Worm (Caenorhabditis elegans): Measurements from ENCODE around the gene tph-1.

The tph-1 gene

DNA sequence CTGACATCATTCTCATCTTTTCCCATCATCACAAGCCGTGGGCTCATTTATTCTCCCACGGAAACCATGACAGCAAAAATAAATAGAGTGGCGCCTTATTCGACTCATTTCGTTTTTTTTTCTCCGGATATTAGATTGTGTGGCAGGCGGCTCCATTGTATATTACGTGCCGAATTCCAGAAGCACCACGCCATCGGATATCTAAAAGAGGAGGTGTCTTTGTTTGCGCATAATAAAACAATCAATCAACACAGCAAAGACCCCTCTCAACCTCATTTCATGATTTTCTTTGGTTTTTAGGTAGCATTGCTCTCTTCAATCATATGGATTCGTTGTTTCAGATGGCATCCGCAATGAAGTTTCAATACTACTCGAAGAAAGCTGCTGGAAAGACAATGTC, at the start of gene tph-1:
tph-1 (plus strand) TSS at position 301 of the 400 bp plus-strand sequence.
- no peak for TF ChIP-seq tbx-37 (GFP tag; conservative IDR thresholded peaks at IDR 0.05)
- no peak for TF ChIP-seq ets-7 (tag; optimal IDR thresholded peaks at IDR 0.05)
- no peak for TF ChIP-seq tra-4 (tag; optimal IDR thresholded peaks at IDR 0.05)
- no peak for TF ChIP-seq F13C5.2 (tag; optimal IDR thresholded peaks at IDR 0.05)
- TF ChIP-seq sea-1 (GFP tag; conservative IDR thresholded peaks at IDR 0.05): no peak
- TF ChIP-seq hmg-4 (GFP tag; optimal IDR thresholded peaks at IDR 0.05): no peak

DNA sequence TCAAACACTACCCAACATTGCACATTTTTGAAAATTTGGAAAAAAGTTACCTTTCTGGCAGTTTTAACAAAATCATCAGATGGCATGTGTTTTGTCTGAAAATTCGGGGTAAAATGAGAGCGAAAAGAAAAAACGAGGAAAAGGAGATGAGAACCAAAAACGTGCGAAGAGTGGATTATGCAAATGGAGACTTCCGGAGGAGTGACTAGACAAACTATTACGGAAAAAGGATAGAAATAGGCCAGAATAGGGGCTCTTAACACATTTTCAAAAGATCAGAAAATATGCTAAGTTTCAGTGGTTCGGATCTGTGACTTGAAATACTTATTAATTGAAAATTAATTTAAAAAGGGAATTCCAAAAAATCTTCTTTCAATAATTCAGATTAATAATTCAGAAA, 49.7 kb upstream of the tph-1 start, which contains the start of gene srab-14:
srab-14 (minus strand) TSS at position 101 of the 400 bp plus-strand sequence.
- TF ChIP-seq hmbx-1 (tag; optimal IDR thresholded peaks at IDR 0.05) (no peak), ama-1 (optimal IDR thresholded peaks at IDR 0.05) (no peak), tbx-11 (GFP tag; IDR thresholded peaks at IDR 0.05) (no peak)

DNA sequence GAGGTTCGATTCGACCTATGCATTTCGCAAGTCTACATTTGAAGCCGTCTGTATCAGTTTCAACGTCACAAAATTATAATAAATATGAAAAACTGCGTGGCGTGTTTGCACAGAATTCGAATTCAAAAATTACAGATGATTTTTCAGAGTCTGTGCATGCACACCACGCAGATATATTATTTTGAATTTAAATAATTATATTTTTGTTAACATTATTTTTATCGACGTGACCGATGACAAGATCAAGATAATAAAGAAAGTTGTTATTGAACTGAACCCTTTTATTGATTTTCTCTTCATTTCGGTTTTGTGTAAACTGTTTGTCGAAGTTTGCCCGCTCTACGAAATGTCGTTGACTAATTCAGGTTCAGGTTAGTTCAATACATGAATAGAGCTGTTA, 44.1 kb upstream of the tph-1 start, which contains the start of gene C28F5.1:
C28F5.1 (plus strand) TSS at position 301 of the 400 bp plus-strand sequence.
- TF ChIP-seq flt-1 (GFP tag; IDR thresholded peaks at IDR 0.05) (no peak), hmg-4 (GFP tag; optimal IDR thresholded peaks at IDR 0.05) (no peak), scrt-1 (GFP tag; IDR thresholded peaks at IDR 0.05) (no peak), pes-1 (GFP tag; IDR thresholded peaks at IDR 0.05) (no peak), ets-7 (tag; optimal IDR thresholded peaks at IDR 0.05) (no peak), F13C5.2 (tag; optimal IDR thresholded peaks at IDR 0.05) (no peak), tbx-37 (GFP tag; conservative IDR thresholded peaks at IDR 0.05) (no peak)

DNA sequence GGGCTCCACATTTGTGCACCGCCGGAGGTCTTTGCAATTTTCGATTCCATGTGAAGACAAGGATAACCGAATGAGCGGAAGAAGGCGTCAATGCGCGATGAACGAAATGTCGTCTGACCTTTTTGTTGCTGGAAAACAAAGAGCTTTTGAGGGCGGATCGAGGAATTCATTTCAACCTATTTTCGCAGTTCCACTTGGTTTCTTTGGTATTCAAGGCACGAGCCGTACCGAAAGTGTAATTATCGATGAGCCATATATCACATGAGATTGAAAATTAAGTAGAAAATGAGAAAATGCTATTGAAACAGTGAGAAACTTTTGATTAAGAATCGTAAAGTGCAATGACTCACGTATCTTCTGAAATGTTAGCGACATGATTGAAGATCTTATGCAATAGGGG, 29.9 kb upstream of the tph-1 start, which contains the start of gene glb-9:
glb-9 (minus strand) TSS at position 101 of the 400 bp plus-strand sequence.
- TF ChIP-seq sea-1 (GFP tag; conservative IDR thresholded peaks at IDR 0.05): no peak

DNA sequence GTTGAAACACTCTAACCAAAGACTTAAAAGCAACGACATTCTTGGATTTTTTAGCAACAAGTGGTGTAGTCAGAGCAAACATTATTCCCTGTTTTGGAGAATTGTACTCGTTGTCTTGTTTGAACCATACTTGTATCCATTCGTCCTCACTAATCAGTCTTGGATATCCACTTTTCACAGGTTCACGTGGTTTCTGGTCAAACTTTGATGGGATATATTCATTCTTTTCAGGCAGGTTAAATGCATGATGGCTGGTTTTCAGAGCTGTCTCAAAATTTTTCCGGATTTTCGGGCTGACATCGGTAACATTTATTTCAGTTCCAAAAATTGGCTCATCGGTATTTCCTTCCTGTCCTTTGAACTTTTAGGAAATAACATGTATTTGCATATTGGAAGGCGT, 27.7 kb upstream of the tph-1 start:
- TF ChIP-seq tbx-37 (GFP tag; conservative IDR thresholded peaks at IDR 0.05) (no peak), F13C5.2 (tag; optimal IDR thresholded peaks at IDR 0.05) (no peak), tbx-11 (GFP tag; IDR thresholded peaks at IDR 0.05) (no peak), hmbx-1 (tag; optimal IDR thresholded peaks at IDR 0.05) (no peak), ceh-13 (GFP tag; optimal IDR thresholded peaks at IDR 0.05) (no peak), B0310.2 (tag; optimal IDR thresholded peaks at IDR 0.05) (no peak), scrt-1 (GFP tag; IDR thresholded peaks at IDR 0.05) (no peak), flt-1 (GFP tag; IDR thresholded peaks at IDR 0.05) (no peak), pes-1 (GFP tag; IDR thresholded peaks at IDR 0.05) (no peak), hnd-1 (tag; optimal IDR thresholded peaks at IDR 0.05) (no peak), ceh-36 (tag; optimal IDR thresholded peaks at IDR 0.05) (no peak), ets-7 (tag; optimal IDR thresholded peaks at IDR 0.05) (no peak), ama-1 (optimal IDR thresholded peaks at IDR 0.05) (no peak), sea-1 (GFP tag; conservative IDR thresholded peaks at IDR 0.05) (no peak), aly-1 (tag; optimal IDR thresholded peaks at IDR 0.05) (no peak), hmg-4 (GFP tag; optimal IDR thresholded peaks at IDR 0.05) (no peak), tra-4 (tag; optimal IDR thresholded peaks at IDR 0.05) (no peak)

DNA sequence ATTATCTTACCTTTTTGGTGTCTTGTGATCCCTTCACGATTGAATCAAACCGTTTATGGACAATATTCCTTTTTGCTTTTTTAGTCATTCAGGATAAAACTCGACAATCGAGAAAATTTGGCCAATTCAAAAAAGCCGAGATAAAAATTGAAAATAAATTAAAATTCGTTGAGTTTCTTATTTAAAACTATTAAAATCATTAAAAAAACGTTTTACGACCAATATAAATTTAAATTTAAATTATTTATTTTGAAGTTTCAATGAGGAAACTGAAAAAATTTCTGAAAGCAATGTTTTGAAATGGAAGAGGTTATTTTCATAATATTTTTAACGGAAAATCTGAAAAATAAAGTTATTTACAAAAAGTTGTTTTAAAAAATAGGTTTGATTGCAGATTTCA, 25.9 kb upstream of the tph-1 start, which contains the start of gene ZK1290.15:
ZK1290.15 (plus strand) TSS at position 301 of the 400 bp plus-strand sequence.
- TF ChIP-seq ceh-13 (GFP tag; optimal IDR thresholded peaks at IDR 0.05): no peak
- TF ChIP-seq tbx-11 (GFP tag; IDR thresholded peaks at IDR 0.05): no peak
- TF ChIP-seq sea-1 (GFP tag; conservative IDR thresholded peaks at IDR 0.05): no peak
- no peak for TF ChIP-seq ets-7 (tag; optimal IDR thresholded peaks at IDR 0.05)

DNA sequence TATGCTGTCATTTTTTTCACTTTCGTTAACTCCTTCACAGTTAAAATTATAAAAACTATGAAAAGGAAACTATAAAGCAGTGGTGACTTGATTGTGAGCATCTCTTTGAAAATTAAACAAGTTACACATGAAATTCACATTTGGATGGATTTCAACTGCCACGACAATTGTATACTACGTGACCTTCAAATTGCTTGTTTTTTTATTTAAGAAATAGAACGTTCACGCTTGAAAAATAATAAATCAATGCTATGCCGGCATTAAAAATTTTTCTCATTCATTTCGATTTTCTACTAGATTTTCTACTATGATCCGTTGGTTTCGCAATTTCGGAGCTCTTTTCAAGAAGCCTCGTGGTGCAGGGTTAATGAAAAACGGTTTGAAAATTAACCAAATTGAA, 23.7 kb upstream of the tph-1 start, which contains the start of the genes ZK1290.7 and rnh-1.1:
ZK1290.7 (minus strand) TSS at position 101 of the 400 bp plus-strand sequence.
rnh-1.1 (plus strand) TSS at position 281 of the 400 bp plus-strand sequence.
- TF ChIP-seq B0310.2 (tag; optimal IDR thresholded peaks at IDR 0.05): no peak
- TF ChIP-seq tbx-11 (GFP tag; IDR thresholded peaks at IDR 0.05): no peak
- no peak for TF ChIP-seq hnd-1 (tag; optimal IDR thresholded peaks at IDR 0.05)
- TF ChIP-seq sea-1 (GFP tag; conservative IDR thresholded peaks at IDR 0.05): no peak
- no peak for TF ChIP-seq scrt-1 (GFP tag; IDR thresholded peaks at IDR 0.05)
- no peak for TF ChIP-seq ama-1 (optimal IDR thresholded peaks at IDR 0.05)
- no peak for TF ChIP-seq tbx-37 (GFP tag; conservative IDR thresholded peaks at IDR 0.05)

DNA sequence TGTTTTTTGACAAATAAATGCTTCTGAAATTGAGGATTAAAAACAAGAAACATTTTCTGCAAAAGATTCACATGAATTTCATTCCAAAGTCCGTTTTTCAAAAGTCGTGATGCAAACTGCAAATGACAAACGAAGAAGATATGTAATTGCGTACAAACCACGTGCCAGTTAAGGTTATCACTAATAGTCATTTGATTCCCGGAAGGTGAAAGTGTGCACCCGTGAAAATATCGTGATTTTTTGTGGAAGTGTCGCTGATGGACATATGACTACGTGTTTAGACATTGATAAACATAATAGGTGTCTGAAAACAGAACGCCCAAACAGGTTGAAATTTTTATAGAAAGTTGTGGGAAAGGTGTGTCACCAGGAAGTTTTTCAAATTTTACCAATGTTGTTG, 20.9 kb upstream of the tph-1 start:
- TF ChIP-seq ceh-13 (GFP tag; optimal IDR thresholded peaks at IDR 0.05) (no peak), tbx-11 (GFP tag; IDR thresholded peaks at IDR 0.05) (no peak), F13C5.2 (tag; optimal IDR thresholded peaks at IDR 0.05) (no peak), pes-1 (GFP tag; IDR thresholded peaks at IDR 0.05) (no peak), hnd-1 (tag; optimal IDR thresholded peaks at IDR 0.05) (no peak), ceh-36 (tag; optimal IDR thresholded peaks at IDR 0.05) (no peak), B0310.2 (tag; optimal IDR thresholded peaks at IDR 0.05) (no peak), ama-1 (optimal IDR thresholded peaks at IDR 0.05) (no peak), scrt-1 (GFP tag; IDR thresholded peaks at IDR 0.05) (no peak), tbx-37 (GFP tag; conservative IDR thresholded peaks at IDR 0.05) (no peak), tra-4 (tag; optimal IDR thresholded peaks at IDR 0.05) (no peak), flt-1 (GFP tag; IDR thresholded peaks at IDR 0.05) (no peak), sea-1 (GFP tag; conservative IDR thresholded peaks at IDR 0.05) (no peak)

DNA sequence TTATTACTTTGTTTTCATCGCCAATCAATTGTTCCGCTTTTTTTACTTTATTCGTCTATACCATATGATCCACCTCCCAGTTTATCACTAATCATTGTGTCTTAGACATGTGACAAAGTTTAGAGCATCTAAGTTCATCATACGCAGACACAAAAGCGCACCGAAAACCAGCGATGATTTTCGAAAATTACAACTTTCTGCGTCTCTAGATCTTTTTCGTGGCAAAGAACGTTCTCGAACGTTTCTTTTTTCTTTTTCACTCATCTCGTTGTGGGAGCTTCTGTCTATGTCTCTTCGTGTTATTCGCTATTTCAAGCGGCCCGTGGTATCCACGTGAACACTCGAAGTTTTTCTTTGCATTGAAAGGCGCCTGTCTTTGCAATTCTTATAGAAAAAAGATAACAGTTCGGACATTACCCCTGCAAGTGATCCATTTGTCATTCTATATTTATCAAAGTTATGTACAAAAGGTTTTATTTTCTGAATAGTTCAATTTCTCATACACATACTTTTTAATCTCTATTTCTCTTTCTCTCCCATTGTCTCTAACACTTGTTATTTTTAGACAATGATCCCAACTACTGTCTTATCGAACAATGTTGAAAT, 20.0 kb upstream of the tph-1 start, which contains the start of gene ZK1290.5:
ZK1290.5 (plus strand) TSS at position 566 of the 606 bp plus-strand sequence.
- TF ChIP-seq ceh-36 (tag; optimal IDR thresholded peaks at IDR 0.05) (no peak), ets-7 (tag; optimal IDR thresholded peaks at IDR 0.05) (no peak), B0310.2 (tag; optimal IDR thresholded peaks at IDR 0.05) (no peak), ceh-13 (GFP tag; optimal IDR thresholded peaks at IDR 0.05) (no peak), hmg-4 (GFP tag; optimal IDR thresholded peaks at IDR 0.05) (no peak), hnd-1 (tag; optimal IDR thresholded peaks at IDR 0.05) (no peak), tbx-11 (GFP tag; IDR thresholded peaks at IDR 0.05) (no peak), scrt-1 (GFP tag; IDR thresholded peaks at IDR 0.05) (no peak), tbx-37 (GFP tag; conservative IDR thresholded peaks at IDR 0.05) (no peak), flt-1 (GFP tag; IDR thresholded peaks at IDR 0.05) (no peak), ama-1 (optimal IDR thresholded peaks at IDR 0.05) (no peak), F13C5.2 (tag; optimal IDR thresholded peaks at IDR 0.05) (no peak), hmbx-1 (tag; optimal IDR thresholded peaks at IDR 0.05) (no peak), pes-1 (GFP tag; IDR thresholded peaks at IDR 0.05) (no peak), sea-1 (GFP tag; conservative IDR thresholded peaks at IDR 0.05) (no peak), tra-4 (tag; optimal IDR thresholded peaks at IDR 0.05) (no peak), aly-1 (tag; optimal IDR thresholded peaks at IDR 0.05) (no peak)
